Fruit fly (Drosophila melanogaster): ENCODE data around the gene Zip89B.
A peak's percentile ranks its signal among the peaks of the same experiment; 100 is the strongest.

Gene Zip89B

dm6 chr3R:16337053-16337385, 31.5 kb downstream of the Zip89B start:
- TF ChIP-seq CG4318 (GFP tag; optimal IDR thresholded peaks at IDR 0.05), result no peak
- no peak for TF ChIP-seq CG11762 (GFP tag; optimal IDR thresholded peaks at IDR 0.05; ENCODE audit: insufficient read depth)
- peak; percentile 45 for TF ChIP-seq Sox102F (GFP tag; optimal IDR thresholded peaks at IDR 0.05)
- peak; percentile 84 for TF ChIP-seq Eip78C (GFP tag)
- TF ChIP-seq Sox14 (GFP tag; optimal IDR thresholded peaks at IDR 0.05), result peak; percentile 67
- peak; percentile 43 for TF ChIP-seq CG10669 (GFP tag; optimal IDR thresholded peaks at IDR 0.05)
- 0 out of 3 replicates have a peak, but pooled peaks have one; percentile 49 for TF ChIP-seq eg (GFP tag; IDR thresholded peaks at IDR 0.05)
- TF ChIP-seq net (GFP tag; optimal IDR thresholded peaks at IDR 0.05), result peak; percentile 40
- peak; percentile 2 for TF ChIP-seq Lpt (GFP tag; optimal IDR thresholded peaks at IDR 0.05)
- TF ChIP-seq CG34406 (GFP tag; optimal IDR thresholded peaks at IDR 0.05), result peak; percentile 36
- peak; percentile 75 for TF ChIP-seq CG6163 (GFP tag; IDR thresholded peaks at IDR 0.05)
- TF ChIP-seq topi (GFP tag; optimal IDR thresholded peaks at IDR 0.05), result peak; percentile 39
- no peak for TF ChIP-seq CG6854 (GFP tag; optimal IDR thresholded peaks at IDR 0.05)
- peak; percentile 33; the same call in 1 of the 3 replicates for TF ChIP-seq CG8119 (GFP tag; IDR thresholded peaks at IDR 0.05)
- no peak for TF ChIP-seq CG8319 (GFP tag; optimal IDR thresholded peaks at IDR 0.05)
- TF ChIP-seq Hr4 (GFP tag; optimal IDR thresholded peaks at IDR 0.05), result peak; percentile 58
- TF ChIP-seq CG3919 (GFP tag; optimal IDR thresholded peaks at IDR 0.05), result peak; percentile 74
- TF ChIP-seq Met (GFP tag; optimal IDR thresholded peaks at IDR 0.05), result peak; percentile 40
- peak; percentile 40 for TF ChIP-seq Gug (GFP tag; IDR thresholded peaks at IDR 0.05)
- TF ChIP-seq fd59A (GFP tag; optimal IDR thresholded peaks at IDR 0.05), result peak; percentile 29
- peak; percentile 33 for TF ChIP-seq esn (GFP tag; optimal IDR thresholded peaks at IDR 0.05)
- TF ChIP-seq Eip93F (GFP tag; optimal IDR thresholded peaks at IDR 0.05), result no peak
- peak; percentile 54 for TF ChIP-seq CG6792 (GFP tag; optimal IDR thresholded peaks at IDR 0.05)
- no peak; the same call in 1 of the 2 replicates for TF ChIP-seq CG11294 (GFP tag; IDR thresholded peaks at IDR 0.05)
- peak; percentile 10 for TF ChIP-seq Smox (GFP tag; optimal IDR thresholded peaks at IDR 0.05)
- peak; percentile 46 for TF ChIP-seq CG3032 (tag; optimal IDR thresholded peaks at IDR 0.05)
- TF ChIP-seq Sox15 (GFP tag; optimal IDR thresholded peaks at IDR 0.05), result no peak
- TF ChIP-seq pdm3 (GFP tag; optimal IDR thresholded peaks at IDR 0.05), result peak; percentile 66
- TF ChIP-seq CG8632 (GFP tag; optimal IDR thresholded peaks at IDR 0.05), result peak; percentile 4
- peak; percentile 69 for TF ChIP-seq achi (GFP tag; optimal IDR thresholded peaks at IDR 0.05)
- TF ChIP-seq Blimp-1 (GFP tag; optimal IDR thresholded peaks at IDR 0.05), result no peak
- peak; percentile 66 for TF ChIP-seq OdsH (GFP tag; optimal IDR thresholded peaks at IDR 0.05)
- TF ChIP-seq lz (GFP tag; optimal IDR thresholded peaks at IDR 0.05), result peak; percentile 30
- TF ChIP-seq CG32006 (GFP tag; optimal IDR thresholded peaks at IDR 0.05), result peak; percentile 60
- peak; percentile 17 for TF ChIP-seq CG11902 (GFP tag; optimal IDR thresholded peaks at IDR 0.05)
- TF ChIP-seq Ets21C (GFP tag; optimal IDR thresholded peaks at IDR 0.05), result no peak
- no peak for TF ChIP-seq vri (GFP tag; optimal IDR thresholded peaks at IDR 0.05)
- TF ChIP-seq ss (GFP tag; optimal IDR thresholded peaks at IDR 0.05), result peak; percentile 18 to 49
- TF ChIP-seq Hr38 (GFP tag; optimal IDR thresholded peaks at IDR 0.05), result no peak
- peak; percentile 55 for TF ChIP-seq Eip75B (GFP tag; optimal IDR thresholded peaks at IDR 0.05)
- no peak for TF ChIP-seq dac (GFP tag; optimal IDR thresholded peaks at IDR 0.05)
- TF ChIP-seq CG7368 (GFP tag; optimal IDR thresholded peaks at IDR 0.05), result no peak
- TF ChIP-seq dsx (GFP tag; optimal IDR thresholded peaks at IDR 0.05; ENCODE audit: poor library complexity, severe bottlenecking), result peak; percentile 75
- TF ChIP-seq salr (GFP tag; optimal IDR thresholded peaks at IDR 0.05), result peak; percentile 7 to 13
- TF ChIP-seq spab (GFP tag; optimal IDR thresholded peaks at IDR 0.05), result peak; percentile 18
- TF ChIP-seq cyc (GFP tag; optimal IDR thresholded peaks at IDR 0.05), result peak; percentile 12
- TF ChIP-seq CG16779 (tag; optimal IDR thresholded peaks at IDR 0.05), result peak; percentile 34
- peak; percentile 80 for TF ChIP-seq CG10631 (GFP tag; optimal IDR thresholded peaks at IDR 0.05)
- peak; percentile 60 for TF ChIP-seq acj6 (GFP tag; optimal IDR thresholded peaks at IDR 0.05)
- TF ChIP-seq CG9139 (GFP tag; optimal IDR thresholded peaks at IDR 0.05), result no peak
- peak; percentile 76 for TF ChIP-seq svp (GFP tag)
- peak; percentile 41 for TF ChIP-seq CG1621 (tag; optimal IDR thresholded peaks at IDR 0.05)
- TF ChIP-seq Ets96B (tag; optimal IDR thresholded peaks at IDR 0.05), result peak; percentile 63
